Fruit fly (Drosophila melanogaster): ENCODE results near the gene Smr.

Smr gene

DNA sequence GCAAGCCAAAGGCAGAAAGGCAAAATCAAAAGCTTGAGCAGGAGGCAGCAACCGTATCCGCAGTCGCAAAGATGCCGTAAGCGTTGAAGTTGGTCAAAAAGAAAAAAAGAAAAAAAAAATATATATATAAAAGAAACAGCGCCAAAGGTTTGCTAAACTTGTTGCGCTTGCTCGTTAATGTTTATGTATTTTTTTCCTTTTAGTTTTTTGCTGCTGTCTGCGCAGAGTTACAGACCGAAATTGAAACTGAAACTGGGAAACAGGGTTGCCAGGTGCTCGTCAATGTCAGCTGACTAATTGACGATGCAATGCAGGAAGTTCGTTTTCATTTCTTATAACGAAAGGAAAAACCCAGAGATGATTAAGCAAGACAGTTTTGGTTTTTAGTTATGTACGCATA, 67.1 kb downstream of the Smr start (continued):
- TF ChIP-seq Blimp-1 (GFP tag; optimal IDR thresholded peaks at IDR 0.05) (peak; percentile 48), CG1647 (GFP tag; optimal IDR thresholded peaks at IDR 0.05) (no peak), sqz (GFP tag; optimal IDR thresholded peaks at IDR 0.05) (peak; percentile 38), Drgx (GFP tag; IDR thresholded peaks at IDR 0.05) (peak; percentile 47; the same call in 1 of the 2 replicates), Scr (GFP tag; IDR thresholded peaks at IDR 0.05; ENCODE audit: partially characterized antibody) (no peak), CG10959 (GFP tag; IDR thresholded peaks at IDR 0.05) (no peak), slbo (GFP tag; IDR thresholded peaks at IDR 0.05) (no peak), prd (optimal IDR thresholded peaks at IDR 0.05) (no peak), prd (GFP tag; IDR thresholded peaks at IDR 0.05) (0 out of 3 replicates have a peak, but pooled peaks have one; percentile 12), CG9215 (GFP tag; IDR thresholded peaks at IDR 0.05) (no peak), CG10431 (GFP tag; optimal IDR thresholded peaks at IDR 0.05) (no peak), wek (GFP tag; optimal IDR thresholded peaks at IDR 0.05) (no peak), Xbp1 (GFP tag; optimal IDR thresholded peaks at IDR 0.05) (peak; percentile 2), gsb (GFP tag; IDR thresholded peaks at IDR 0.05) (no peak), sd (tag; optimal IDR thresholded peaks at IDR 0.05) (no peak)

dm6 chrX:12673833-12674541, 68.4 kb downstream of the Smr start:
- TF ChIP-seq Med (GFP tag) (peak; percentile 64), Dref (GFP tag; IDR thresholded peaks at IDR 0.05) (no peak), gcm2 (GFP tag; optimal IDR thresholded peaks at IDR 0.05) (no peak), bowl (GFP tag; IDR thresholded peaks at IDR 0.05) (no peak), Lpt (GFP tag; optimal IDR thresholded peaks at IDR 0.05) (no peak), CG10431 (GFP tag; optimal IDR thresholded peaks at IDR 0.05) (peak; percentile 31), CG33557 (GFP tag; optimal IDR thresholded peaks at IDR 0.05) (peak; percentile 75), Lim3 (GFP tag; IDR thresholded peaks at IDR 0.05) (no peak), CG14441 (GFP tag; IDR thresholded peaks at IDR 0.05) (no peak), CG8290 (GFP tag; optimal IDR thresholded peaks at IDR 0.05) (no peak), CG8290 (tag; optimal IDR thresholded peaks at IDR 0.05) (peak in 1 of 2 experiments; percentile 46), nerfin-2 (GFP tag; IDR thresholded peaks at IDR 0.05; ENCODE audit: partially characterized antibody) (no peak), otp (GFP tag; IDR thresholded peaks at IDR 0.05) (no peak), CG14860 (GFP tag; IDR thresholded peaks at IDR 0.05; ENCODE audit: partially characterized antibody) (no peak), crol (GFP tag; IDR thresholded peaks at IDR 0.05) (0 out of 2 replicates have a peak, but pooled peaks have one; percentile 12), CG7786 (GFP tag; optimal IDR thresholded peaks at IDR 0.05) (no peak), emc (GFP tag; optimal IDR thresholded peaks at IDR 0.05) (no peak), D (optimal IDR thresholded peaks at IDR 0.05) (no peak), D (GFP tag; optimal IDR thresholded peaks at IDR 0.05) (peak; percentile 14), CG10979 (tag; optimal IDR thresholded peaks at IDR 0.05) (no peak), Dad (GFP tag; optimal IDR thresholded peaks at IDR 0.05) (no peak), nom (GFP tag; optimal IDR thresholded peaks at IDR 0.05) (peak; percentile 91), CG4730 (GFP tag; IDR thresholded peaks at IDR 0.05) (no peak), abd-A (tag; optimal IDR thresholded peaks at IDR 0.05) (no peak), exex (tag; optimal IDR thresholded peaks at IDR 0.05) (no peak), CG3407 (GFP tag; optimal IDR thresholded peaks at IDR 0.05) (peak; percentile 14), wdn (GFP tag; IDR thresholded peaks at IDR 0.05) (no peak), CG4707 (GFP tag; optimal IDR thresholded peaks at IDR 0.05) (no peak), CG12299 (tag; optimal IDR thresholded peaks at IDR 0.05) (no peak), Ets97D (GFP tag; optimal IDR thresholded peaks at IDR 0.05) (no peak), ac (GFP tag; optimal IDR thresholded peaks at IDR 0.05) (no peak), Spps (tag; optimal IDR thresholded peaks at IDR 0.05) (peak; percentile 24), rib (GFP tag; IDR thresholded peaks at IDR 0.05) (no peak), CG17186 (GFP tag; optimal IDR thresholded peaks at IDR 0.05) (no peak), sug (tag; optimal IDR thresholded peaks at IDR 0.05) (no peak), CG3995 (GFP tag; optimal IDR thresholded peaks at IDR 0.05) (no peak), Fer2 (tag; optimal IDR thresholded peaks at IDR 0.05) (no peak)
